Worm (Caenorhabditis elegans) whole organism, young adult: Measurements from ENCODE around the gene patr-1.
A peak's percentile ranks its signal among the peaks of the same experiment; 100 is the strongest.

Experiments used
- B0035.1 ChIP-seq: sonication (generic microtip); optimal IDR thresholded peaks from 2 replicates; lab custom pipeline; 2016; ENCODE audit warnings: missing genetic modification characterization, mild to moderate bottlenecking, missing compliant biosample characterization, missing genotype, missing genetic modification reagents
- B0336.3 ChIP-seq: fragments of 200-800 bp; sonication (Bioruptor generic); IDR thresholded peaks from 2 replicates; pipeline ENCODE4 v1.3.6; 2022; ENCODE audit warnings: missing genetic modification characterization, missing compliant biosample characterization
- C06A6.2 ChIP-seq: fragments of 200-800 bp; sonication (Bioruptor generic); conservative IDR thresholded peaks from 2 replicates; pipeline ENCODE4 v1.3.6; 2022; ENCODE audit warnings: missing genetic modification characterization, missing compliant biosample characterization
- F22D6.2 ChIP-seq: sonication (generic microtip); optimal IDR thresholded peaks from 2 replicates; lab custom pipeline; 2016; ENCODE audit warnings: mild to moderate bottlenecking, missing genetic modification characterization, missing compliant biosample characterization
- F23B12.7 ChIP-seq: sonication (generic microtip); optimal IDR thresholded peaks from 2 replicates; lab custom pipeline; 2017; ENCODE audit warnings: missing genetic modification characterization, mild to moderate bottlenecking, missing compliant biosample characterization, antibody characterized with exemption, moderate library complexity; ENCODE audit not compliant: insufficient read depth
- F57A8.1 ChIP-seq: fragments of 200-800 bp; sonication (Bioruptor generic); optimal IDR thresholded peaks from 2 replicates; lab custom pipeline; 2018; ENCODE audit warnings: mild to moderate bottlenecking, missing genetic modification characterization, moderate library complexity, missing compliant biosample characterization
- K11D2.4 ChIP-seq: fragments of 200-800 bp; sonication (Bioruptor generic); IDR thresholded peaks from 2 replicates; pipeline ENCODE4 v1.3.6; 2022; ENCODE audit warnings: missing genetic modification reagents, missing genetic modification characterization, missing compliant biosample characterization
- T07F8.4 ChIP-seq: sonication (generic microtip); optimal IDR thresholded peaks from 2 replicates; lab custom pipeline; 2016; ENCODE audit warnings: mild to moderate bottlenecking, missing genetic modification characterization, moderate library complexity, missing compliant biosample characterization
- Y56A3A.18 ChIP-seq: fragments of 200-800 bp; sonication (Bioruptor generic); IDR thresholded peaks from 2 replicates; pipeline ENCODE4 v1.3.6; 2022; ENCODE audit warnings: missing genetic modification reagents, missing genetic modification characterization, missing compliant biosample characterization
- Y79H2A.3 ChIP-seq: fragments of 200-800 bp; sonication (Bioruptor generic); conservative IDR thresholded peaks from 2 replicates; pipeline ENCODE4 v1.3.6; 2022; ENCODE audit warnings: missing genetic modification reagents, missing genetic modification characterization, missing compliant biosample characterization
- akir-1 ChIP-seq: fragments of 200-800 bp; sonication (Bioruptor generic); optimal IDR thresholded peaks from 2 replicates; lab custom pipeline; 2018; ENCODE audit warnings: mild to moderate bottlenecking, missing genetic modification characterization, moderate library complexity, missing compliant biosample characterization
- aptf-3 ChIP-seq: fragments of 200-800 bp; sonication (Bioruptor generic); IDR thresholded peaks from 2 replicates; pipeline ENCODE4 v1.3.6; 2022; ENCODE audit warnings: missing genetic modification characterization, missing compliant biosample characterization
- atf-7 ChIP-seq: sonication (generic microtip); optimal IDR thresholded peaks from 2 replicates; lab custom pipeline; 2017; ENCODE audit warnings: mild to moderate bottlenecking, missing genetic modification characterization, missing compliant biosample characterization
- attf-5 ChIP-seq: fragments of 200-800 bp; sonication (Bioruptor generic); optimal IDR thresholded peaks from 2 replicates; lab custom pipeline; 2018; ENCODE audit warnings: mild to moderate bottlenecking, missing genetic modification characterization, missing compliant biosample characterization
- attf-6 ChIP-seq: fragments of 200-800 bp; sonication (Bioruptor generic); IDR thresholded peaks from 2 replicates; pipeline ENCODE4 v1.3.6; 2022; ENCODE audit warnings: missing genetic modification reagents, missing genetic modification characterization, missing compliant biosample characterization
- bed-1 ChIP-seq: fragments of 200-800 bp; sonication (Bioruptor generic); IDR thresholded peaks from 2 replicates; pipeline ENCODE4 v1.3.6; 2022; ENCODE audit warnings: missing genetic modification reagents, missing genetic modification characterization, missing compliant biosample characterization
- ccch-3 ChIP-seq: fragments of 200-800 bp; sonication (Bioruptor generic); optimal IDR thresholded peaks from 2 replicates; lab custom pipeline; 2018; ENCODE audit warnings: mild to moderate bottlenecking, missing genetic modification characterization, missing compliant biosample characterization
- cebp-2 ChIP-seq: fragments of 200-800 bp; sonication (Bioruptor generic); IDR thresholded peaks from 2 replicates; pipeline ENCODE4 v1.3.6; 2022; ENCODE audit warnings: missing genetic modification characterization, missing compliant biosample characterization
- ceh-40 ChIP-seq: fragments of 200-800 bp; sonication (Bioruptor generic); IDR thresholded peaks from 2 replicates; pipeline ENCODE4 v1.3.6; 2022; ENCODE audit warnings: missing genetic modification characterization, missing compliant biosample characterization
- ceh-79 ChIP-seq: sonication (generic microtip); optimal IDR thresholded peaks from 2 replicates; lab custom pipeline; 2017; ENCODE audit warnings: mild to moderate bottlenecking, missing genetic modification characterization, missing compliant biosample characterization
- die-1 ChIP-seq: sonication (generic microtip); optimal IDR thresholded peaks from 2 replicates; lab custom pipeline; 2016; ENCODE audit warnings: missing genotype, mild to moderate bottlenecking, missing genetic modification characterization, missing compliant biosample characterization
- dpff-1 ChIP-seq: sonication (generic microtip); optimal IDR thresholded peaks from 2 replicates; lab custom pipeline; 2017; ENCODE audit warnings: mild to moderate bottlenecking, missing genetic modification characterization, missing compliant biosample characterization
- dpl-1 ChIP-seq: fragments of 150-350 bp; optimal IDR thresholded peaks from 2 replicates; lab custom pipeline; 2014; ENCODE audit warnings: missing biosample characterization, missing genetic modification reagents, missing genetic modification characterization
- egrh-3 ChIP-seq: fragments of 200-800 bp; sonication (Bioruptor generic); IDR thresholded peaks from 2 replicates; pipeline ENCODE4 v1.3.6; 2022; ENCODE audit warnings: missing genetic modification reagents, missing genetic modification characterization, missing compliant biosample characterization
- ekl-4 ChIP-seq: fragments of 200-800 bp; sonication (Bioruptor generic); IDR thresholded peaks from 2 replicates; pipeline ENCODE4 v1.3.6; 2022; ENCODE audit warnings: missing genetic modification reagents, missing genetic modification characterization, missing compliant biosample characterization
- gei-17 ChIP-seq: fragments of 200-800 bp; sonication (Bioruptor generic); optimal IDR thresholded peaks from 2 replicates; lab custom pipeline; 2018; ENCODE audit warnings: mild to moderate bottlenecking, missing genetic modification characterization, missing compliant biosample characterization
- him-1 ChIP-seq: sonication (generic microtip); optimal IDR thresholded peaks from 2 replicates; lab custom pipeline; 2016; ENCODE audit warnings: missing genotype, missing genetic modification reagents, missing genetic modification characterization, missing compliant biosample characterization
- lag-1 ChIP-seq: fragments of 200-800 bp; sonication (Bioruptor generic); IDR thresholded peaks from 2 replicates; pipeline ENCODE4 v1.3.6; 2022; ENCODE audit warnings: missing genetic modification reagents, missing genetic modification characterization, missing compliant biosample characterization
- let-607 ChIP-seq, 2 experiments: fragments of 200-800 bp in 1 of 2; sonication (Bioruptor generic) in 1 of 2; sonication (generic microtip) in 1 of 2; optimal IDR thresholded peaks; 2 replicates each; lab custom pipeline; 2016 to 2018; ENCODE audit warnings: mild to moderate bottlenecking in 2 of 2, missing compliant biosample characterization in 2 of 2, missing genetic modification characterization in 2 of 2, moderate library complexity in 2 of 2, missing genotype in 1 of 2
- lin-35 ChIP-seq, 3 experiments: fragments of 150-350 bp in 2 of 3; sonication (generic microtip) in 1 of 3; optimal IDR thresholded peaks; 2 replicates each; lab custom pipeline; 2014 to 2018; ENCODE audit warnings: missing biosample characterization in 3 of 3, missing genetic modification characterization in 3 of 3, missing genetic modification reagents in 3 of 3
- lin-40 ChIP-seq: sonication (generic microtip); optimal IDR thresholded peaks from 2 replicates; lab custom pipeline; 2016; ENCODE audit warnings: missing genetic modification characterization, mild to moderate bottlenecking, missing compliant biosample characterization, missing genotype, missing genetic modification reagents
- lsl-1 ChIP-seq: fragments of 200-800 bp; sonication (Bioruptor generic); optimal IDR thresholded peaks from 2 replicates; lab custom pipeline; 2018; ENCODE audit warnings: mild to moderate bottlenecking, missing genetic modification characterization, moderate library complexity, missing compliant biosample characterization
- madf-10 ChIP-seq: sonication (generic microtip); optimal IDR thresholded peaks from 2 replicates; lab custom pipeline; 2016; ENCODE audit warnings: mild to moderate bottlenecking, missing genetic modification characterization, missing compliant biosample characterization
- nfyb-1 ChIP-seq: fragments of 200-800 bp; sonication (Bioruptor generic); IDR thresholded peaks from 2 replicates; pipeline ENCODE4 v1.3.6; 2022; ENCODE audit warnings: missing genetic modification reagents, missing genetic modification characterization, missing compliant biosample characterization
- rcor-1 ChIP-seq: fragments of 200-800 bp; sonication (Bioruptor generic); IDR thresholded peaks from 2 replicates; pipeline ENCODE4 v1.3.6; 2022; ENCODE audit warnings: missing genetic modification reagents, missing genetic modification characterization, missing compliant biosample characterization
- rpc-1 ChIP-seq, 2 experiments: fragments of 150-350 bp in 1 of 2; sonication (generic microtip) in 1 of 2; optimal IDR thresholded peaks; 2 replicates each; lab custom pipeline; 2014 to 2018; ENCODE audit warnings: missing biosample characterization in 1 of 2, missing genetic modification characterization in 1 of 2, missing genetic modification reagents in 1 of 2, missing genotype in 1 of 2
- sdz-38 ChIP-seq: sonication (generic microtip); optimal IDR thresholded peaks from 2 replicates; lab custom pipeline; 2016; ENCODE audit warnings: missing genotype, missing genetic modification characterization, missing compliant biosample characterization
- snpc-1.1 ChIP-seq: sonication (generic microtip); optimal IDR thresholded peaks from 2 replicates; lab custom pipeline; 2017; ENCODE audit warnings: missing genetic modification characterization, mild to moderate bottlenecking, missing compliant biosample characterization, antibody characterized with exemption, moderate library complexity, missing genotype, missing genetic modification reagents; ENCODE audit not compliant: insufficient read depth
- snpc-1.3 ChIP-seq: sonication (generic microtip); optimal IDR thresholded peaks from 2 replicates; lab custom pipeline; 2017; ENCODE audit warnings: missing genetic modification characterization, mild to moderate bottlenecking, missing compliant biosample characterization, antibody characterized with exemption, moderate library complexity, missing genotype, missing genetic modification reagents; ENCODE audit not compliant: insufficient read depth
- snpc-3.4 ChIP-seq: sonication (generic microtip); optimal IDR thresholded peaks from 2 replicates; lab custom pipeline; 2017; ENCODE audit warnings: missing genetic modification characterization, mild to moderate bottlenecking, missing compliant biosample characterization, antibody characterized with exemption, moderate library complexity, missing genotype, missing genetic modification reagents
- tlf-1 ChIP-seq: fragments of 200-800 bp; sonication (Bioruptor generic); optimal IDR thresholded peaks from 2 replicates; lab custom pipeline; 2018; ENCODE audit warnings: mild to moderate bottlenecking, missing genetic modification characterization, missing compliant biosample characterization
- unc-130 ChIP-seq: sonication (generic microtip); optimal IDR thresholded peaks from 2 replicates; lab custom pipeline; 2016; ENCODE audit warnings: missing genetic modification reagents, missing genetic modification characterization, missing compliant biosample characterization
- zfh-2 ChIP-seq: fragments of 200-800 bp; sonication (Bioruptor generic); conservative IDR thresholded peaks from 2 replicates; pipeline ENCODE4 v1.3.6; 2022; ENCODE audit warnings: missing genetic modification reagents, missing genetic modification characterization, missing compliant biosample characterization
- ztf-25 ChIP-seq: fragments of 200-800 bp; sonication (Bioruptor generic); IDR thresholded peaks from 2 replicates; pipeline ENCODE4 v1.3.6; 2022; ENCODE audit warnings: missing genetic modification reagents, missing genetic modification characterization, missing compliant biosample characterization
- ztf-26 ChIP-seq: sonication (generic microtip); optimal IDR thresholded peaks from 2 replicates; lab custom pipeline; 2017; ENCODE audit warnings: missing genetic modification characterization, missing compliant biosample characterization
- ztf-28 ChIP-seq: fragments of 200-800 bp; sonication (Bioruptor generic); IDR thresholded peaks from 2 replicates; pipeline ENCODE4 v1.3.6; 2022; ENCODE audit warnings: missing genetic modification reagents, missing genetic modification characterization, missing compliant biosample characterization
- ztf-6 ChIP-seq: fragments of 200-800 bp; sonication (Bioruptor generic); IDR thresholded peaks from 2 replicates; pipeline ENCODE4 v1.3.6; 2022; ENCODE audit warnings: missing genetic modification reagents, missing genetic modification characterization, missing compliant biosample characterization

Gene patr-1

ce11 chrII:11726470-11727106 is 51.2 kb downstream of the patr-1 start, which contains the start of gene F13D12.5 (continued):
- TF ChIP-seq zfh-2 (peak; percentile 87), Y56A3A.18 (GFP tag; lab: Robert Waterston, UW) (0 out of 2 replicates have a peak, but pooled peaks have one; percentile 40), gei-17 (no peak), unc-130 (GFP tag; lab: Kevin White, UChicago) (peak; percentile 37), die-1 (no peak), ceh-40 (GFP tag; lab: Robert Waterston, UW) (no peak), aptf-3 (GFP tag; lab: Robert Waterston, UW) (no peak), snpc-1.3 (tag; lab: Kevin White, UChicago) (peak; percentile 23), sdz-38 (tag; lab: Kevin White, UChicago) (no peak), F23B12.7 (tag; lab: Kevin White, UChicago) (no peak), ztf-25 (no peak), ztf-26 (no peak), T07F8.4 (tag; lab: Kevin White, UChicago) (no peak), snpc-3.4 (peak; percentile 71), rpc-1 (optimal IDR thresholded peaks at IDR 0.05; lab: Kevin White, UChicago) (no peak), rpc-1 (tag; optimal IDR thresholded peaks at IDR 0.05; lab: Kevin White, UChicago) (no peak), Y79H2A.3 (GFP tag; lab: Robert Waterston, UW) (no peak), atf-7 (no peak), F22D6.2 (tag; lab: Kevin White, UChicago) (no peak), dpl-1 (GFP tag; lab: Kevin White, UChicago) (peak; percentile 74), B0035.1 (tag; lab: Kevin White, UChicago) (no peak), cebp-2 (GFP tag; lab: Robert Waterston, UW) (no peak), lag-1 (no peak), him-1 (tag; lab: Kevin White, UChicago) (no peak), rcor-1 (GFP tag; lab: Robert Waterston, UW) (no peak), akir-1 (GFP tag; lab: Kevin White, UChicago) (no peak), B0336.3 (GFP tag; lab: Robert Waterston, UW) (no peak; the same call in 1 of the 2 replicates), ceh-79 (tag; lab: Kevin White, UChicago) (no peak), ekl-4 (no peak), attf-5 (GFP tag; lab: Kevin White, UChicago) (peak; percentile 7), lsl-1 (GFP tag; lab: Kevin White, UChicago) (peak; percentile 94), dpff-1 (tag; lab: Kevin White, UChicago) (no peak), lin-35 (GFP tag; optimal IDR thresholded peaks at IDR 0.05; lab: Kevin White, UChicago) (peak in 2 of 3 experiments; percentile 5 to 52), let-607 (tag; optimal IDR thresholded peaks at IDR 0.05; lab: Kevin White, UChicago) (no peak), bed-1 (GFP tag; lab: Robert Waterston, UW) (no peak), nfyb-1 (GFP tag; lab: Robert Waterston, UW) (no peak), C06A6.2 (GFP tag; lab: Robert Waterston, UW) (no peak), madf-10 (tag; lab: Kevin White, UChicago) (no peak), attf-6 (GFP tag; lab: Robert Waterston, UW) (no peak), ztf-28 (GFP tag; lab: Robert Waterston, UW) (no peak), K11D2.4 (GFP tag; lab: Robert Waterston, UW) (no peak), lin-40 (tag; lab: Kevin White, UChicago) (no peak), snpc-1.1 (tag; lab: Kevin White, UChicago) (peak; percentile 38), ztf-6 (GFP tag; lab: Robert Waterston, UW) (no peak), ccch-3 (GFP tag; lab: Kevin White, UChicago) (no peak), egrh-3 (GFP tag; lab: Robert Waterston, UW) (peak; percentile 86), tlf-1 (no peak), F57A8.1 (no peak)
